Fruit fly (Drosophila melanogaster) whole organism, embryonic: Measurements from ENCODE around the gene CG10343.
A peak's percentile ranks its signal among the peaks of the same experiment; 100 is the strongest.

Experiments used
- Ada2b ChIP-seq: fragments of 200-800 bp; sonication (Bioruptor generic); IDR thresholded peaks from 2 replicates; pipeline ENCODE4 v1.3.6; 2022; ENCODE audit warnings: missing biosample characterization, missing genetic modification characterization
- CG10543 ChIP-seq: fragments of 200-800 bp; sonication (Bioruptor generic); optimal IDR thresholded peaks from 3 replicates; lab custom pipeline; 2017; ENCODE audit warnings: missing biosample characterization, mild to moderate bottlenecking, missing genetic modification characterization, moderate library complexity
- CG10565 ChIP-seq: fragments of 200-800 bp; sonication (Bioruptor generic); optimal IDR thresholded peaks from 3 replicates; lab custom pipeline; 2016; ENCODE audit warnings: missing biosample characterization, mild to moderate bottlenecking, missing genetic modification characterization
- CG10959 ChIP-seq: fragments of 200-800 bp; sonication (Bioruptor generic); IDR thresholded peaks from 2 replicates; pipeline ENCODE4 v1.3.6; 2022; ENCODE audit warnings: missing biosample characterization, missing genetic modification characterization
- CG1233 ChIP-seq: fragments of 200-800 bp; sonication (Bioruptor generic); optimal IDR thresholded peaks from 4 replicates; lab custom pipeline; 2018; ENCODE audit warnings: missing biosample characterization, mild to moderate bottlenecking, missing genetic modification characterization
- CG14965 ChIP-seq: fragments of 200-800 bp; sonication (Bioruptor generic); optimal IDR thresholded peaks from 2 replicates; lab custom pipeline; 2016; ENCODE audit warnings: missing biosample characterization, missing genetic modification characterization, borderline replicate concordance
- CG15479 ChIP-seq: fragments of 200-800 bp; sonication (Bioruptor generic); optimal IDR thresholded peaks from 3 replicates; lab custom pipeline; 2019; ENCODE audit warnings: missing biosample characterization, mild to moderate bottlenecking, missing genetic modification characterization, moderate library complexity
- CG15696 ChIP-seq: fragments of 200-800 bp; sonication (Bioruptor generic); optimal IDR thresholded peaks from 2 replicates; lab custom pipeline; 2019; ENCODE audit warnings: missing biosample characterization, mild to moderate bottlenecking, missing genetic modification characterization, moderate library complexity
- CG17328 ChIP-seq: fragments of 200-800 bp; sonication (Bioruptor generic); IDR thresholded peaks from 2 replicates; pipeline ENCODE4 v1.3.6; 2022; ENCODE audit warnings: missing biosample characterization, missing genetic modification characterization
- CG18011 ChIP-seq: fragments of 200-800 bp; sonication (Bioruptor generic); optimal IDR thresholded peaks from 2 replicates; lab custom pipeline; 2017; ENCODE audit warnings: missing biosample characterization, missing genetic modification characterization, mild to moderate bottlenecking, moderate library complexity, missing genotype
- CG18764 ChIP-seq: fragments of 200-800 bp; sonication (Bioruptor generic); optimal IDR thresholded peaks from 3 replicates; lab custom pipeline; 2016; ENCODE audit warnings: missing biosample characterization, missing genetic modification characterization
- CG31224 ChIP-seq: fragments of 200-800 bp; sonication (Bioruptor generic); IDR thresholded peaks from 2 replicates; pipeline ENCODE4 v1.3.6; 2022; ENCODE audit warnings: missing biosample characterization, missing genetic modification characterization
- CG32767 ChIP-seq: fragments of 200-800 bp; sonication (Bioruptor generic); IDR thresholded peaks from 2 replicates; pipeline ENCODE4 v1.3.6; 2022; ENCODE audit warnings: missing biosample characterization, missing genetic modification characterization
- CG33557 ChIP-seq: fragments of 200-800 bp; sonication (Bioruptor generic); optimal IDR thresholded peaks from 2 replicates; lab custom pipeline; 2019; ENCODE audit warnings: missing biosample characterization, mild to moderate bottlenecking, missing genetic modification characterization, moderate library complexity
- CG34224 ChIP-seq: fragments of 200-800 bp; sonication (Bioruptor generic); IDR thresholded peaks from 3 replicates; pipeline ENCODE4 v1.3.6; 2022; ENCODE audit warnings: missing biosample characterization, missing genetic modification characterization; ENCODE audit not compliant: partially characterized antibody
- CG4404 ChIP-seq: fragments of 200-800 bp; sonication (Bioruptor generic); IDR thresholded peaks from 2 replicates; pipeline ENCODE4 v1.3.6; 2022; ENCODE audit warnings: missing biosample characterization, missing genetic modification characterization
- CG4707 ChIP-seq: fragments of 200-800 bp; sonication (Bioruptor generic); optimal IDR thresholded peaks from 2 replicates; lab custom pipeline; 2018; ENCODE audit warnings: missing biosample characterization, mild to moderate bottlenecking, missing genetic modification characterization, moderate library complexity
- CG6254 ChIP-seq: fragments of 200-800 bp; sonication (Bioruptor generic); optimal IDR thresholded peaks from 3 replicates; lab custom pipeline; 2017; ENCODE audit warnings: mild to moderate bottlenecking, missing biosample characterization, missing genetic modification reagents, missing genetic modification characterization
- CG9797 ChIP-seq: fragments of 200-800 bp; sonication (Bioruptor generic); optimal IDR thresholded peaks from 3 replicates; lab custom pipeline; 2018; ENCODE audit warnings: missing biosample characterization, mild to moderate bottlenecking, missing genetic modification characterization
- Chrac-16 ChIP-seq: fragments of 200-800 bp; sonication (Bioruptor generic); optimal IDR thresholded peaks from 3 replicates; lab custom pipeline; 2016; ENCODE audit warnings: missing biosample characterization, missing genetic modification characterization
- CrebB ChIP-seq: fragments of 200-800 bp; sonication (Bioruptor generic); optimal IDR thresholded peaks from 3 replicates; lab custom pipeline; 2018; ENCODE audit warnings: missing biosample characterization, mild to moderate bottlenecking, missing genetic modification characterization
- Hr3 ChIP-seq: fragments of 200-800 bp; sonication (Bioruptor generic); optimal IDR thresholded peaks from 3 replicates; lab custom pipeline; 2016; ENCODE audit warnings: missing biosample characterization, missing genetic modification characterization
- Hr51 ChIP-seq, 2 experiments: fragments of 200-800 bp; sonication (Bioruptor generic); optimal IDR thresholded peaks; 2 replicates in 1 of 2; 3 replicates in 1 of 2; lab custom pipeline; 2016 to 2018; ENCODE audit warnings: missing biosample characterization in 2 of 2, missing genetic modification characterization in 2 of 2, mild to moderate bottlenecking in 1 of 2, moderate library complexity in 1 of 2
- Lim3 ChIP-seq: fragments of 200-800 bp; sonication (Bioruptor generic); IDR thresholded peaks from 2 replicates; pipeline ENCODE4 v1.3.6; 2022; ENCODE audit warnings: missing biosample characterization, missing genetic modification characterization
- Mad ChIP-seq: fragments of 200-800 bp; sonication (Bioruptor generic); optimal IDR thresholded peaks from 2 replicates; lab custom pipeline; 2016; ENCODE audit warnings: missing biosample characterization, missing genetic modification characterization
- Oli ChIP-seq: fragments of 200-800 bp; sonication (Bioruptor generic); optimal IDR thresholded peaks from 2 replicates; lab custom pipeline; 2018; ENCODE audit warnings: missing biosample characterization, mild to moderate bottlenecking, missing genetic modification characterization, moderate library complexity
- Optix ChIP-seq: fragments of 200-800 bp; sonication (Bioruptor generic); IDR thresholded peaks from 3 replicates; pipeline ENCODE4 v1.3.6; 2022; ENCODE audit warnings: missing biosample characterization, missing genetic modification characterization
- Pdp1 ChIP-seq, 2 experiments: fragments of 200-800 bp; sonication (Bioruptor generic); optimal IDR thresholded peaks; 3 replicates each; lab custom pipeline; 2016; ENCODE audit warnings: missing biosample characterization in 2 of 2, missing genetic modification characterization in 2 of 2, mild to moderate bottlenecking in 1 of 2, moderate library complexity in 1 of 2
- Sin3A ChIP-seq: fragments of >200 bp; optimal IDR thresholded peaks from 2 replicates; lab custom pipeline; 2018
- Sry-β ChIP-seq: fragments of 200-800 bp; sonication (Bioruptor generic); optimal IDR thresholded peaks from 2 replicates; lab custom pipeline; 2018; ENCODE audit warnings: missing biosample characterization, mild to moderate bottlenecking, missing genetic modification characterization, moderate library complexity
- TFAM ChIP-seq: fragments of 200-800 bp; sonication (Bioruptor generic); optimal IDR thresholded peaks from 2 replicates; lab custom pipeline; 2017; ENCODE audit warnings: missing biosample characterization, missing genetic modification characterization, inconsistent platforms
- Taf1 ChIP-seq: fragments of 200-800 bp; sonication (Bioruptor generic); IDR thresholded peaks from 2 replicates; pipeline ENCODE4 v1.3.6; 2022; ENCODE audit warnings: missing biosample characterization, missing genetic modification characterization
- Xbp1 ChIP-seq: fragments of 200-800 bp; sonication (Bioruptor generic); optimal IDR thresholded peaks from 3 replicates; lab custom pipeline; 2016; ENCODE audit warnings: missing biosample characterization, mild to moderate bottlenecking, missing genetic modification characterization
- bcd ChIP-seq: fragments of 200-800 bp; sonication (Bioruptor generic); optimal IDR thresholded peaks from 2 replicates; lab custom pipeline; 2017; ENCODE audit warnings: missing biosample characterization, mild to moderate bottlenecking, missing genetic modification characterization
- bsh ChIP-seq, 2 experiments: fragments of 200-800 bp; sonication (Bioruptor generic); optimal IDR thresholded peaks; 2 replicates each; lab custom pipeline; 2017 to 2018; ENCODE audit warnings: mild to moderate bottlenecking in 2 of 2, missing biosample characterization in 2 of 2, missing genetic modification characterization in 2 of 2, moderate library complexity in 1 of 2
- dpn ChIP-seq, 2 experiments: fragments of 200-800 bp; sonication (Bioruptor generic); optimal IDR thresholded peaks; 3 replicates each; lab custom pipeline; 2016; ENCODE audit warnings: missing biosample characterization in 2 of 2, missing genetic modification characterization in 2 of 2
- emc ChIP-seq: fragments of 200-800 bp; sonication (Bioruptor generic); optimal IDR thresholded peaks from 2 replicates; lab custom pipeline; 2016; ENCODE audit warnings: missing biosample characterization, missing genetic modification characterization
- gem ChIP-seq: fragments of 200-800 bp; sonication (Bioruptor generic); optimal IDR thresholded peaks from 2 replicates; lab custom pipeline; 2019; ENCODE audit warnings: missing biosample characterization, mild to moderate bottlenecking, missing genetic modification characterization, moderate library complexity
- h ChIP-seq: fragments of >200 bp; optimal IDR thresholded peaks from 2 replicates; lab custom pipeline; 2017
- her ChIP-seq: fragments of 200-800 bp; sonication (Bioruptor generic); optimal IDR thresholded peaks from 2 replicates; lab custom pipeline; 2016; ENCODE audit warnings: missing biosample characterization, missing genetic modification characterization
- mam ChIP-seq: fragments of 200-800 bp; sonication (Bioruptor generic); optimal IDR thresholded peaks from 3 replicates; lab custom pipeline; 2016; ENCODE audit warnings: missing biosample characterization, missing genetic modification characterization
- onecut ChIP-seq: fragments of 200-800 bp; sonication (Bioruptor generic); IDR thresholded peaks from 2 replicates; pipeline ENCODE4 v1.3.6; 2022; ENCODE audit warnings: missing biosample characterization, missing genetic modification characterization
- pnt ChIP-seq: fragments of 200-800 bp; sonication (Bioruptor generic); optimal IDR thresholded peaks from 3 replicates; lab custom pipeline; 2016; ENCODE audit warnings: missing biosample characterization, missing genetic modification characterization
- pros ChIP-seq: fragments of 200-800 bp; sonication (Bioruptor generic); optimal IDR thresholded peaks from 3 replicates; lab custom pipeline; 2019; ENCODE audit warnings: missing biosample characterization, mild to moderate bottlenecking, missing genetic modification characterization, moderate library complexity
- pum ChIP-seq: fragments of 200-800 bp; sonication (Bioruptor generic); optimal IDR thresholded peaks from 2 replicates; lab custom pipeline; 2016; ENCODE audit warnings: missing biosample characterization, missing genetic modification characterization
- tio ChIP-seq: fragments of 200-800 bp; sonication (Bioruptor generic); optimal IDR thresholded peaks from 2 replicates; lab custom pipeline; 2017; ENCODE audit warnings: missing biosample characterization, missing genetic modification characterization, inconsistent platforms
- unpg ChIP-seq: fragments of 200-800 bp; sonication (Bioruptor generic); optimal IDR thresholded peaks from 3 replicates; lab custom pipeline; 2018; ENCODE audit warnings: missing biosample characterization, mild to moderate bottlenecking, missing genetic modification characterization, moderate library complexity
- wek ChIP-seq: fragments of 200-800 bp; sonication (Bioruptor generic); optimal IDR thresholded peaks from 3 replicates; lab custom pipeline; 2018; ENCODE audit warnings: missing biosample characterization, mild to moderate bottlenecking, missing genetic modification characterization, moderate library complexity
- z ChIP-seq: fragments of 200-800 bp; sonication (Bioruptor generic); IDR thresholded peaks from 3 replicates; pipeline ENCODE4 v1.3.6; 2022; ENCODE audit warnings: missing biosample characterization, missing genetic modification characterization

Gene CG10343

DNA sequence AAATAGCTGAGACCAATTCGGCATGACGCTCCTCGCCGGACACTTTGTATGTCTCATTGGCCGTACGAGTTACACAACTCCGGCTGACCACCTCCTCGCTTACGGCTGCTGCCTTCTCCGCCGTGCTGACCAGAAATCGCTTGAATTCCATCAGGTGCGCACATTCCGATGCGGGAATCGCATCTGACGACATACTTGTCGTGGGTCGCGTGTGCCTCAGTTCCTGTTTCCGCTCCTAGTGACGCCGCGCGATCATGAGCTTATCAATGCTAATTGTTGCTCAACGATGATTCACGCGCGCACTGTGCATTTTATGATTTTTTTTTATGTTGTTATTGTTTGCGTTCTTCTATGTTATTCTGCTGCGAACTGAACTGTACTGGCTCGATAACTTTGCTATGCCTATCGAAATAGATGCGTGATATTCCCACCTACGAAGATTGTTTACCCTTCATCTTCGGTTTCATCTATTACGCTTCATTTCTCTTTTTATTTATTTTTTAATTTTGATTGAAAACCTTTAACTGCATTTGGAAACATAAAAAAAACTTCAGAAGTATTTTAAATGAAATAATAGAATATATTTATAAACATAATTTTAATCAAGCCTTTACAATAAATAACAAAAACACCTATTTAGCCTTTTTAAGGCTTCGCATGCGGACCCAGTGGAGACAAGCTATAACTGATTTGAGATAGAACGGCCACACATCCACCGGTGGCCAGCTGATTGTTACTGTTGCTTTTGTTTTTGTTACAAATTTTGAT, at the start of gene CG10343, which contains the start of gene CG10376:
Gene CG10343 (plus strand): TSS at position 753 of the 768 bp plus-strand sequence.
Gene CG10376 (minus strand): TSS at position 385 of the 768 bp plus-strand sequence.
- peak; percentile 89 for TF ChIP-seq bcd (GFP tag; lab: Kevin White, UChicago)
- 0 out of 3 replicates have a peak, but pooled peaks have one; percentile 41 for TF ChIP-seq Optix (GFP tag; lab: Robert Waterston, UW)
- peak; percentile 72 for TF ChIP-seq CG17328 (GFP tag; lab: Robert Waterston, UW)
- TF ChIP-seq pros (GFP tag; lab: Kevin White, UChicago), result no peak
- TF ChIP-seq CG31224 (GFP tag; lab: Robert Waterston, UW), result peak; percentile 82
- TF ChIP-seq pum, result peak; percentile 65
- peak; percentile 93 for TF ChIP-seq Xbp1 (GFP tag; lab: Kevin White, UChicago)
- peak; percentile 53 to 83 for TF ChIP-seq dpn (GFP tag; optimal IDR thresholded peaks at IDR 0.05; lab: Kevin White, UChicago)
- peak; percentile 50 to 90 for TF ChIP-seq Hr51 (GFP tag; optimal IDR thresholded peaks at IDR 0.05; lab: Kevin White, UChicago)
- peak; percentile 72 for TF ChIP-seq Mad (GFP tag; lab: Kevin White, UChicago)
- TF ChIP-seq CG33557 (GFP tag; lab: Kevin White, UChicago), result peak; percentile 90
- no peak for TF ChIP-seq CG14965 (GFP tag; lab: Kevin White, UChicago)
- no peak for TF ChIP-seq CG10565 (GFP tag; lab: Kevin White, UChicago)
- peak; percentile 82 for TF ChIP-seq CG1233 (GFP tag; lab: Kevin White, UChicago)
- TF ChIP-seq CG4707, result peak; percentile 9
- TF ChIP-seq Hr3 (GFP tag; lab: Kevin White, UChicago), result peak; percentile 94
- TF ChIP-seq Oli (tag; lab: Kevin White, UChicago), result peak; percentile 89
- peak; percentile 28 to 71 for TF ChIP-seq Pdp1 (GFP tag; optimal IDR thresholded peaks at IDR 0.05; lab: Kevin White, UChicago)
- TF ChIP-seq CG18764 (GFP tag; lab: Kevin White, UChicago), result peak; percentile 76
- TF ChIP-seq h (lab: Kevin White, UChicago), result no peak
- peak; percentile 90 for TF ChIP-seq unpg
- peak; percentile 89 for TF ChIP-seq tio
- TF ChIP-seq CG4404 (GFP tag; lab: Robert Waterston, UW), result peak; percentile 90
- TF ChIP-seq CG9797 (GFP tag; lab: Kevin White, UChicago), result peak; percentile 92
- TF ChIP-seq z (GFP tag; lab: Robert Waterston, UW), result no peak
- TF ChIP-seq Ada2b (GFP tag; lab: Robert Waterston, UW), result peak; percentile 75
- TF ChIP-seq CG32767 (GFP tag; lab: Robert Waterston, UW), result peak; percentile 77; the same call in 1 of the 2 replicates
- TF ChIP-seq gem (tag; lab: Kevin White, UChicago), result peak; percentile 97
- no peak for TF ChIP-seq TFAM (GFP tag; lab: Kevin White, UChicago)
- TF ChIP-seq CG15479, result no peak
- TF ChIP-seq CG6254 (GFP tag; lab: Kevin White, UChicago), result peak; percentile 50
- TF ChIP-seq Taf1 (GFP tag; lab: Robert Waterston, UW), result peak; percentile 62
- TF ChIP-seq Lim3 (GFP tag; lab: Robert Waterston, UW), result no peak
- peak in 1 of 2 experiments; percentile 85 for TF ChIP-seq bsh (GFP tag; optimal IDR thresholded peaks at IDR 0.05; lab: Kevin White, UChicago)
- TF ChIP-seq CG10543 (GFP tag; lab: Kevin White, UChicago), result peak; percentile 92
- TF ChIP-seq CG34224 (GFP tag; lab: Robert Waterston, UW), result no peak
- peak; percentile 74 for TF ChIP-seq Sry-β (GFP tag; lab: Kevin White, UChicago)
- TF ChIP-seq emc (GFP tag; lab: Kevin White, UChicago), result peak; percentile 16
- peak; percentile 88 for TF ChIP-seq Chrac-16 (GFP tag; lab: Kevin White, UChicago)
- TF ChIP-seq wek, result peak; percentile 35
- TF ChIP-seq CG15696 (tag; lab: Kevin White, UChicago), result peak; percentile 95
- TF ChIP-seq CrebB (tag; lab: Kevin White, UChicago), result peak; percentile 51
- peak; percentile 51 for TF ChIP-seq CG18011
- TF ChIP-seq onecut, result peak; percentile 52
- peak; percentile 48; the same call in 1 of the 2 replicates for TF ChIP-seq CG10959 (GFP tag; lab: Robert Waterston, UW)
- peak; percentile 69 for TF ChIP-seq mam (GFP tag; lab: Kevin White, UChicago)
- peak; percentile 68 for TF ChIP-seq Sin3A (lab: Kevin White, UChicago)
- TF ChIP-seq pnt (GFP tag; lab: Kevin White, UChicago), result peak; percentile 60
- TF ChIP-seq her (GFP tag; lab: Kevin White, UChicago), result no peak
